Worm (Caenorhabditis elegans): ENCODE measurements around the gene T28C6.5.
"Not testable (repeated sequence)": the region's sequence is repeated elsewhere in the genome, so short reads cannot be mapped to it uniquely, and the experiment has no call there.

The T28C6.5 gene

ce11 chrIV:8782172-8782571 lies 39.1 kb upstream of the T28C6.5 start (continued):
- TF ChIP-seq dmd-4 (tag; optimal IDR thresholded peaks at IDR 0.05; ENCODE audit: borderline replicate concordance) (no peak), unc-3 (GFP tag; conservative IDR thresholded peaks at IDR 0.05) (no peak), unc-3 (tag; optimal IDR thresholded peaks at IDR 0.05) (peak; percentile 41), ceh-31 (tag; optimal IDR thresholded peaks at IDR 0.05) (peak; percentile 94), hlh-6 (tag; optimal IDR thresholded peaks at IDR 0.05) (no peak), unc-86 (tag; optimal IDR thresholded peaks at IDR 0.05) (peak; percentile 17), ets-4 (tag; optimal IDR thresholded peaks at IDR 0.05) (peak; percentile 38), dve-1 (tag; optimal IDR thresholded peaks at IDR 0.05) (peak; percentile 66), ceh-22 (tag; optimal IDR thresholded peaks at IDR 0.05) (peak; percentile 73), che-1 (tag; optimal IDR thresholded peaks at IDR 0.05) (peak; percentile 36), syd-9 (tag; optimal IDR thresholded peaks at IDR 0.05) (peak; percentile 47), fax-1 (tag; optimal IDR thresholded peaks at IDR 0.05) (peak; percentile 27), C38D4.7 (GFP tag; optimal IDR thresholded peaks at IDR 0.05) (no peak), pax-1 (tag; optimal IDR thresholded peaks at IDR 0.05) (peak; percentile 31), ztf-16 (tag; optimal IDR thresholded peaks at IDR 0.05) (peak; percentile 19), ceh-24 (tag; optimal IDR thresholded peaks at IDR 0.05) (no peak), sox-4 (tag; optimal IDR thresholded peaks at IDR 0.05) (no peak), F13H6.1 (tag; optimal IDR thresholded peaks at IDR 0.05) (peak; percentile 68), pros-1 (tag; optimal IDR thresholded peaks at IDR 0.05) (peak; percentile 81), Y22D7AL.16 (tag; optimal IDR thresholded peaks at IDR 0.05) (no peak), rnt-1 (tag; optimal IDR thresholded peaks at IDR 0.05) (peak; percentile 79), sdc-2 (tag; optimal IDR thresholded peaks at IDR 0.05) (peak; percentile 40), ceh-14 (tag; optimal IDR thresholded peaks at IDR 0.05) (peak; percentile 46), eyg-1 (tag; optimal IDR thresholded peaks at IDR 0.05) (no peak), hlh-30 (tag; optimal IDR thresholded peaks at IDR 0.05; ENCODE audit: insufficient read depth) (peak; percentile 91), ceh-2 (tag; optimal IDR thresholded peaks at IDR 0.05) (peak; percentile 75), ceh-34 (tag; optimal IDR thresholded peaks at IDR 0.05) (peak; percentile 74), zip-5 (tag; optimal IDR thresholded peaks at IDR 0.05) (no peak), nhr-11 (tag; optimal IDR thresholded peaks at IDR 0.05) (no peak), lin-11 (tag; optimal IDR thresholded peaks at IDR 0.05) (no peak), C08G9.2 (tag; optimal IDR thresholded peaks at IDR 0.05) (no peak), hlh-8 (tag; optimal IDR thresholded peaks at IDR 0.05) (peak; percentile 68)

DNA sequence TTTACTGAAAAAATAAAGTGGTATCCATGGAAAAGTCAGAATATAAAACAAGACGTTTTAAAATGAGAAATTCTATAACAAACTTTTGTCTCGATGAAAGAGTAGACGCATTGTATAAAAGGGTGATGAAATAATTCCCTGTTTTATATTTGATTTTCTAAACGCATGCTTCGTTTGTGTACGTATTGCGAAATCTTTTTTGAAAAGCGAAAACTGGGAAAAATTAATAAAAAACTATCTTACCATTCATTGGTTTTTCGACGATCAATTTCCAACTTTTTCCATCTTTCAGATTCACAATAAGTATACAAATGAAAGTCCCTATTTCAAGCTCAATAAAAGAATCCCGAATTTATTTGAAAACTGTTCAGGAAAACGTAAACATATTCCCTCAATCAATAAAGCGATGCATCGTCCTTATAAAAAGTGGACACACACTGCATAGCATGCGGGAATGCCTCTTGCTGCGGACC lies 36.4 kb upstream of the T28C6.5 start, which contains the start of gene C33D9.13:
Gene C33D9.13, minus strand, starts transcription at position 423 of the 473 bp plus-strand sequence.
- TF ChIP-seq ceh-48 (tag; optimal IDR thresholded peaks at IDR 0.05) (peak; percentile 33), lim-6 (tag; optimal IDR thresholded peaks at IDR 0.05) (no peak)

- peak; percentile 6 for TF ChIP-seq unc-55 (GFP tag; optimal IDR thresholded peaks at IDR 0.05)
- no peak for TF ChIP-seq fkh-10 (GFP tag; optimal IDR thresholded peaks at IDR 0.05)
Measured at ce11 chrIV:8786654-8787053, 34.6 kb upstream of the T28C6.5 start, which contains the start of gene C33D9.8. C33D9.8 (minus strand) TSS chrIV:8786752.

DNA sequence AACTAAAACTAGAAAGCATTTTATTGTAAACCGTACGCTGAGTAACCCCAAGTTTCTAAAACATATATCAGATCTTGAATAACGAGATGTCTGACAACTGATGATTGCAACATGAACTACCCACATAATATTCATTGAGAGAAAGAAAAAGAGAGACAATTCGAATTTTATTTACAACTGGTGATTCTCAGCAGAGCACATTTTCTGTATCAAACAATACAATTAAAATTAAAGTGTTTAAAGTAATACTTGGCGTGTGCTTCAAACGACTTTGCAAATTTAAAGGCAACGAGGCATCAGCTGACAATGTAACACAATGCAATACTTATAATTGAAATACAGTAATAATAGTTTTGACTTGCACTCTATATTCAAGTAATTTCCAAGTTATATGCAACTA lies 33.2 kb upstream of the T28C6.5 start, which contains the start of gene C33D9.10:
Gene C33D9.10, minus strand, starts transcription at position 101 of the 400 bp plus-strand sequence.
- not testable (repeated sequence) for TF ChIP-seq F13H6.1, sox-4, che-1 (tag; optimal IDR thresholded peaks at IDR 0.05)

DNA sequence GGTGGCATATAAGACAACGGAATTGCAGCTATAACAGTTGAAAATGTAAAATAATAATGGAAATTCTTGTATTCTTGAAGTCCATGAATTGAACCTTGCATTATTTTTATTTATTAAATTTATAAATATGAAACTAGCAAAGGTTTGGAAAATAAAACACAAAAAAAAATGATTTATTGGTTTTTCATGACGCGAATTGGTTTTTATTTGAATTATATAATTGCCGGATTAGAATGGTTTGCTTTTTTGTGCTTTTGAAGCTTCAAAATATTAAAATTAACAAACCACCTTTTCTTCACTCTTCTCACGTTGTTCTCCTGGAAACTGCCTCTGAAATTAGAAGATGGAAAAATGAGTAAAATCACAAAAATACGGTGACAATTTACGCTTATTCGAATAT lies 31.1 kb upstream of the T28C6.5 start, which contains the start of gene sru-35:
Gene sru-35, minus strand, starts transcription at position 101 of the 400 bp plus-strand sequence.
- TF ChIP-seq npax-4 (tag; optimal IDR thresholded peaks at IDR 0.05) (no peak), madf-2 (tag; optimal IDR thresholded peaks at IDR 0.05) (no peak), ets-4 (tag; optimal IDR thresholded peaks at IDR 0.05) (no peak), ceh-24 (tag; optimal IDR thresholded peaks at IDR 0.05) (no peak), hlh-13 (GFP tag; optimal IDR thresholded peaks at IDR 0.05) (no peak), sox-4 (tag; optimal IDR thresholded peaks at IDR 0.05) (no peak), ceh-30 (tag; optimal IDR thresholded peaks at IDR 0.05) (no peak), syd-9 (tag; optimal IDR thresholded peaks at IDR 0.05) (no peak), lim-6 (tag; optimal IDR thresholded peaks at IDR 0.05) (no peak), nhr-232 (tag; optimal IDR thresholded peaks at IDR 0.05) (no peak), tbx-2 (tag; optimal IDR thresholded peaks at IDR 0.05) (no peak), nfya-1 (tag; optimal IDR thresholded peaks at IDR 0.05) (no peak), elt-2 (tag; optimal IDR thresholded peaks at IDR 0.05) (no peak), ztf-16 (tag; optimal IDR thresholded peaks at IDR 0.05) (no peak), pax-1 (tag; optimal IDR thresholded peaks at IDR 0.05) (no peak), nhr-11 (tag; optimal IDR thresholded peaks at IDR 0.05) (no peak), eyg-1 (tag; optimal IDR thresholded peaks at IDR 0.05) (no peak), ceh-19 (GFP tag; optimal IDR thresholded peaks at IDR 0.05) (no peak), zip-5 (tag; optimal IDR thresholded peaks at IDR 0.05) (no peak)

Measured in whole organism, late embryonic.